Worm (Caenorhabditis elegans) whole organism, young adult: Measurements from ENCODE around the gene R04B3.3.

ENCODE experiments used
- F37B4.10 ChIP-seq: fragments of 200-800 bp; sonication (Bioruptor generic); IDR thresholded peaks from 2 replicates; pipeline ENCODE4 v1.3.6; 2022; ENCODE audit warnings: missing genetic modification characterization, missing compliant biosample characterization
- bed-2 ChIP-seq: fragments of 200-800 bp; sonication (Bioruptor generic); IDR thresholded peaks from 2 replicates; pipeline ENCODE4 v1.3.6; 2022; ENCODE audit warnings: missing genetic modification reagents, missing genetic modification characterization, missing compliant biosample characterization
- cebp-1 ChIP-seq, 2 experiments: fragments of 200-800 bp in 1 of 2; sonication (Bioruptor generic) in 1 of 2; sonication (generic microtip) in 1 of 2; IDR thresholded peaks in 1 of 2; optimal IDR thresholded peaks in 1 of 2; 2 replicates each; pipeline versions ENCODE4 v1.3.6 to Lab custom; 2017 to 2022; ENCODE audit warnings: missing compliant biosample characterization in 2 of 2, missing genetic modification characterization in 2 of 2, mild to moderate bottlenecking in 1 of 2, missing genetic modification reagents in 1 of 2, moderate library complexity in 1 of 2
- ceh-91 ChIP-seq: fragments of 200-800 bp; sonication (Bioruptor generic); IDR thresholded peaks from 2 replicates; pipeline ENCODE4 v1.3.6; 2022; ENCODE audit warnings: missing genetic modification reagents, missing genetic modification characterization, missing compliant biosample characterization
- ets-4 ChIP-seq: fragments of 200-800 bp; sonication (Bioruptor generic); optimal IDR thresholded peaks from 2 replicates; lab custom pipeline; 2018; ENCODE audit warnings: mild to moderate bottlenecking, missing genetic modification characterization, missing compliant biosample characterization
- nfya-1 ChIP-seq: sonication (generic microtip); optimal IDR thresholded peaks from 2 replicates; lab custom pipeline; 2017; ENCODE audit warnings: antibody characterized with exemption, missing compliant biosample characterization, missing genetic modification characterization, borderline replicate concordance; ENCODE audit not compliant: insufficient read depth
- tbx-9 ChIP-seq: sonication (generic microtip); optimal IDR thresholded peaks from 2 replicates; lab custom pipeline; 2016; ENCODE audit warnings: borderline replicate concordance, missing genetic modification characterization, inconsistent platforms, missing compliant biosample characterization
- unc-130 ChIP-seq: sonication (generic microtip); optimal IDR thresholded peaks from 2 replicates; lab custom pipeline; 2016; ENCODE audit warnings: missing genetic modification reagents, missing genetic modification characterization, missing compliant biosample characterization
- zfh-2 ChIP-seq: fragments of 200-800 bp; sonication (Bioruptor generic); conservative IDR thresholded peaks from 2 replicates; pipeline ENCODE4 v1.3.6; 2022; ENCODE audit warnings: missing genetic modification reagents, missing genetic modification characterization, missing compliant biosample characterization

The R04B3.3 gene

DNA sequence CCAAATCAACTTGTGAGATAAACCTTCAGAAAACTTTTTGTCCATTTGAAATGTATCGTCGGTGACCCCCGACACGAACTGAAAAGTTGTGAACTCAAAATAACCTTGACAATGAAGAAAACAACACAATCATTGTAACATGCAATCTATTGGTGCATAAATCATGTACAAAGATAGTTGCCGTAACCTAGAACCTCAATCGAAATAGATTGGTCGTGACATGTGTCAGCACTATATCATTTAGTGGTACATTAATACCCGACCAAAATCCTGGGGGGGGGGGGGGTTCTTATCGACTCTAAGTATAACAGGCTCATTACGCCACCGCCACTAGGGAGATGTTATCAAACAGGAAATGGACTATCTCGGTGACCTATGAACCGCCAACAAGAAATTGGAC, 48.8 kb downstream of the R04B3.3 start:
- TF ChIP-seq bed-2 = no peak
- TF ChIP-seq zfh-2 (GFP tag; lab: Robert Waterston, UW) = no peak
- TF ChIP-seq F37B4.10 = no peak
- no peak for TF ChIP-seq ets-4 (GFP tag; lab: Kevin White, UChicago)
- TF ChIP-seq nfya-1 (tag; lab: Kevin White, UChicago) = no peak
- TF ChIP-seq tbx-9 (tag; lab: Kevin White, UChicago) = no peak
- no peak for TF ChIP-seq unc-130

DNA sequence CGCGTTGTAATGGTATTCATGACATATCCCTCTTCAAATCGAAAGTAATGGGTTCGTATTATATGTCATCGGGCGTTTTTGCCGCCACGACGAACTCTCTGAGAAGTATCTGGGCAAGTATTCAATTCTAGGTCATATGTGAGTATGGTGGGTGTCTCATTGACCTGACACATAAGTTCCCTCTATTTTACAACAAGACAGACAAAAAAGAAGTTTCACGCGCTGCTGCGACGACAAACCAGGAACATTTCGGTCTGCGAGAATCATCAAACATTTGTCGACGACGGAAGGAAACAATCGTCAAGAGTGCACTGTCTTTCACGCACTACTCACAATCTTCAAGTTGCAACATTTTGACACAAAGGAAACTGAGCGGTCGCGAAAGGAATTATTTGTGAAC, 50.5 kb downstream of the R04B3.3 start:
- TF ChIP-seq ceh-91 (GFP tag; lab: Robert Waterston, UW) = no peak
- TF ChIP-seq nfya-1 (tag; lab: Kevin White, UChicago) = no peak
- no peak for TF ChIP-seq cebp-1 (GFP tag; IDR thresholded peaks at IDR 0.05; lab: Robert Waterston, UW)
- TF ChIP-seq cebp-1 (tag; optimal IDR thresholded peaks at IDR 0.05; lab: Kevin White, UChicago) = no peak
